Worm (Caenorhabditis elegans): Measurements from ENCODE around the gene srh-24.

The srh-24 gene

ce11 chrV:14002402-14002801 lies 41.6 kb upstream of the srh-24 start:
- TF ChIP-seq snpc-1.3 (tag; optimal IDR thresholded peaks at IDR 0.05; ENCODE audit: insufficient read depth) (no peak), zfh-2 (GFP tag; conservative IDR thresholded peaks at IDR 0.05) (0 out of 2 replicates have a peak, but pooled peaks have one; percentile 29), egl-44 (GFP tag; IDR thresholded peaks at IDR 0.05) (no peak), hmg-1.2 (GFP tag; IDR thresholded peaks at IDR 0.05) (peak; percentile 79; the same call in 1 of the 2 replicates), madf-3 (GFP tag; IDR thresholded peaks at IDR 0.05) (0 out of 2 replicates have a peak, but pooled peaks have one; percentile 7), mcd-1 (GFP tag; IDR thresholded peaks at IDR 0.05) (peak; percentile 28; the same call in 1 of the 2 replicates), cebp-1 (GFP tag; IDR thresholded peaks at IDR 0.05) (no peak), cebp-1 (tag; optimal IDR thresholded peaks at IDR 0.05) (peak; percentile 21), ztf-25 (GFP tag; IDR thresholded peaks at IDR 0.05) (0 out of 2 replicates have a peak, but pooled peaks have one; percentile 53)

- no peak for TF ChIP-seq egrh-3 (GFP tag; IDR thresholded peaks at IDR 0.05)
- no peak for TF ChIP-seq F22D6.2 (tag; optimal IDR thresholded peaks at IDR 0.05)
- TF ChIP-seq ztf-25 (GFP tag; IDR thresholded peaks at IDR 0.05): no peak
- TF ChIP-seq sdz-38 (tag; optimal IDR thresholded peaks at IDR 0.05): no peak
- TF ChIP-seq pbrm-1 (GFP tag; IDR thresholded peaks at IDR 0.05): no peak
- TF ChIP-seq attf-3 (GFP tag; conservative IDR thresholded peaks at IDR 0.05): no peak
- TF ChIP-seq T07F8.4 (tag; optimal IDR thresholded peaks at IDR 0.05): no peak
- TF ChIP-seq akir-1 (GFP tag; optimal IDR thresholded peaks at IDR 0.05): no peak
- no peak for TF ChIP-seq lsl-1 (GFP tag; optimal IDR thresholded peaks at IDR 0.05)
Observed at ce11 chrV:14001929-14002328, 41.1 kb upstream of the srh-24 start.

ce11 chrV:13993478-13993877 lies 32.7 kb upstream of the srh-24 start:
- TF ChIP-seq ztf-28 (GFP tag; IDR thresholded peaks at IDR 0.05) (no peak), lsl-1 (GFP tag; optimal IDR thresholded peaks at IDR 0.05) (no peak), snpc-1.1 (tag; optimal IDR thresholded peaks at IDR 0.05; ENCODE audit: insufficient read depth) (no peak), ztf-3 (GFP tag; optimal IDR thresholded peaks at IDR 0.05) (no peak), ets-4 (GFP tag; optimal IDR thresholded peaks at IDR 0.05) (no peak), mes-4 (tag; optimal IDR thresholded peaks at IDR 0.05) (no peak), tbx-9 (tag; optimal IDR thresholded peaks at IDR 0.05; ENCODE audit: borderline replicate concordance) (no peak), dpl-1 (GFP tag; optimal IDR thresholded peaks at IDR 0.05) (no peak), ztf-26 (tag; optimal IDR thresholded peaks at IDR 0.05) (no peak), zfh-2 (GFP tag; conservative IDR thresholded peaks at IDR 0.05) (no peak), T26A5.8 (tag; optimal IDR thresholded peaks at IDR 0.05) (no peak), tbp1 (GFP tag; optimal IDR thresholded peaks at IDR 0.05) (no peak), nfyb-1 (GFP tag; IDR thresholded peaks at IDR 0.05) (no peak), sea-2 (GFP tag; IDR thresholded peaks at IDR 0.05) (no peak), Y95B8A.8 (GFP tag; IDR thresholded peaks at IDR 0.05) (no peak), F10E7.11 (tag; optimal IDR thresholded peaks at IDR 0.05) (no peak), mxl-1 (tag; optimal IDR thresholded peaks at IDR 0.05) (no peak)

ce11 chrV:13992485-13992884 lies 31.7 kb upstream of the srh-24 start, which contains the start of gene droe-4:
Gene droe-4, plus strand, starts transcription at chrV:13992656.
- TF ChIP-seq nfya-2 (GFP tag; IDR thresholded peaks at IDR 0.05) (no peak), pbrm-1 (GFP tag; IDR thresholded peaks at IDR 0.05) (no peak), ekl-4 (GFP tag; IDR thresholded peaks at IDR 0.05) (no peak), ztf-22 (GFP tag; optimal IDR thresholded peaks at IDR 0.05) (no peak), hrde-1 (tag; optimal IDR thresholded peaks at IDR 0.05; ENCODE audit: borderline replicate concordance) (no peak), ztf-18 (tag; optimal IDR thresholded peaks at IDR 0.05) (no peak), lir-1 (GFP tag; conservative IDR thresholded peaks at IDR 0.05) (no peak), lin-54 (GFP tag; optimal IDR thresholded peaks at IDR 0.05) (no peak), bed-2 (GFP tag; IDR thresholded peaks at IDR 0.05) (no peak), zim-3 (tag; optimal IDR thresholded peaks at IDR 0.05) (no peak), F33H1.4 (GFP tag; IDR thresholded peaks at IDR 0.05) (no peak), mel-28 (tag; optimal IDR thresholded peaks at IDR 0.05; ENCODE audit: borderline replicate concordance) (no peak), nhr-120 (GFP tag; IDR thresholded peaks at IDR 0.05) (no peak), pha-4 (tag; optimal IDR thresholded peaks at IDR 0.05) (no peak), Y67H2A.10 (GFP tag; conservative IDR thresholded peaks at IDR 0.05) (no peak)

All from whole organism, young adult.